Worm (Caenorhabditis elegans) whole organism, dauer: ENCODE results near the gene H43I07.1.
"Not testable (repeated sequence)": the region's sequence is repeated elsewhere in the genome, so short reads cannot be mapped to it uniquely, and the experiment has no call there.

Experiments
- unc-62 ChIP-seq: sonication (generic microtip); optimal IDR thresholded peaks from 2 replicates; lab custom pipeline; 2017; ENCODE audit warnings: missing biosample characterization, missing genetic modification reagents, missing genetic modification characterization

H43I07.1 gene

DNA sequence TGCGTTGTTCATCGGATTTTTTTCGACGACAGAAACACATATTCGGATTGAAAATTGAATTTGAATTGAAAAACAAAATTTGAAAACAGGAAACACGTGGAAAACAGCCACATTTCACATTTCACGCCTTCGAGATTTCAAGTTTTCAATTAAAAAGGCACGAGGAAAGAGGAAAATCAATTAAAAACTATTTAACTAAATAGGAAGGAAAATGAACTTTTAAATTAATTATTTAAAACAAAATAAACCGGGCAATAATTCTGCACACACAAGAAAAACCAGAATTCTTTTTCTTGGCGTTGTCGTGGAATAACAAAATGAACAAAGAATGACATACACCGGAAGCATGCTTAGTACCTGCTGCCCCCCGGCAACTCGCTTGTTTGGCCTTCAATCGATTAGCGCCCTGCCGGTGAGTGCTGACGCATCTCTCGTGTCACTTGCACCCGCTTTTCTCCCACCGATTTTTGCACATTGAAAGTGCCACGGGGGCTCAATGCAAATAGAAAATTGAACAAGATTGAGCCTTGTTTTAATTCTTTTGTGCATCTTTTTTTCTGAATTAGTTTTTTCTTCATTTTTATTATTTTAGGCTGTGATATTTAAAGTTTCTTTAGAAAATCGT lies 9.8 kb upstream of the H43I07.1 start, which contains the start of gene Y45G5AM.9:
Gene Y45G5AM.9, minus strand, starts transcription at position 51 of the 625 bp plus-strand sequence.
- TF ChIP-seq unc-62 (GFP tag; lab: Kevin White, UChicago), result no peak

DNA sequence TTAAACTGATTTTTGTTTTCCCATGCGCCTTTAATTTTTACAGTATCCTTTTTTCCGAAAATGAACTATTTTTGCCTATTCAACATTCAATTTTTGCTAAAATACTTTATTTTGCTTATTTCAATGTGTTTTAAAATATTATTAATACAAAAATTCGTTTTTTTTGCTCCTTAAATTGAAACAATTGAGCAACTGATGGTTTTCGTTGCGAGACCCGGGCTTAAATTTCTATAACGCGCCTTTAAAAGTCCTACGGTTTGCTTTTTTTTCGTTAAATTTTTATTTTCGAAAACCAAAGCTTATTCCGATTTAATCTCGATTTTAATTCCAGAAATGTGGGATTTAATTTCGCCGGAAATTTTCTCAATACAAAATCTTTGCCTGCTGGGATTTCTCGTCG lies 9.2 kb upstream of the H43I07.1 start, which contains the start of gene algn-5:
Gene algn-5, plus strand, starts transcription at position 295 of the 400 bp plus-strand sequence.
- TF ChIP-seq unc-62 (GFP tag; lab: Kevin White, UChicago), result no peak

DNA sequence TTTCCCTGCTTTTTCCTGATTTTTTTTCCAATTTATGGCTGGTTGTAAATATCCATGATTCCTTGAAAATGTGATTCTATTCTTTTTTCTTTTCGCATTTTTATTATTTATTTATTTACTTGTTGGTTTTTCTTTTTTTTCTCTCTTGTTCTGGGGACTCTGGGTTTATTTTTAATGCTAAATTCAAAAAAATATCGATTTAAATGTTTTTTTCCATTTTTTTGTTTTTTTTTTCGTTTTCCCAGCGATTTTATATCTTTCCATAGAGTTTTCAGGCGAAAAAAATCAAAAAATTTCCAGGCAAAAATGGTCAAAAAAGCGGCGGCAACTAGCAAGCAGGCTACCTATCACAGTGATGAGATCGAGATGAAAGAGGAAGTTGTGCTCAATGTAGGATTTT lies 5.3 kb upstream of the H43I07.1 start, which contains the start of gene rpac-40:
Gene rpac-40, plus strand, starts transcription at position 301 of the 400 bp plus-strand sequence.
- no peak for TF ChIP-seq unc-62 (GFP tag; lab: Kevin White, UChicago)

DNA sequence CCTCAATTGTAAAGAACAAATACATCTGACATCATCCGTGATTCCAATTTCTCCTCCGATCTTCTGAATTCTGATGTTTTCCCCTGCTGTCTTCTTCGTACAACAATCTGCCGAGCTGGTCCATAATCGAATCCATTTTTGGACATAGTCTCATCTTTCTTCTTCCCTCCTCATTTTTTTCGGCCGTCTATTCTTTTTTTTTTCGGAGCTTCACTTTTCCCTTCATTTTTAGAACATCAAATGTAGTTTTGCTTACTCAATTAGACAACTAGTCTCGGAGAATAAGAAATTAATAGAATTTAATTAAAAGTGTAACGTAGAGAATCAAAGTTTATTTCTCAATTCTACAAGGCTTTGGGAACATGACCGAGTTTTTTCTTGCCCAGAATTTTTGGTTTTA lies 7.0 kb downstream of the H43I07.1 start:
- no peak for TF ChIP-seq unc-62 (GFP tag; lab: Kevin White, UChicago)

DNA sequence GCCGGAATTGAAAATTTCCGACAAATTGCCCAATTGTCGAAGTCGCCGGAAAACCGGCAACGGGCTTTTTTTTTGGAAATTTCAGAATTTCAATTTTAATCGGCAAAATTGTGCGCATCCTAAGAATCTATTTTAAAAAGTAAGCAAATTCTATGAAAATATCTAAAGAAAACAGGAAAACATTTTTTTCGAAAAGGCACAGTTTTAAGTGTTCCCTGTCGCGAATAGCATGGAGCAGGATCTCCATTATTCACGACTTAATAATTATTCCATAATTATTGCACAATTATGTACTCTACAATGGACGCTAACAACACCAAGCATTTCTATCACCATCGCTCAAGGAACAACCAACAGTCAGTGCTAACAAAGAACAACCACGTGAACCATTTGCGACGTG lies 11.3 kb downstream of the H43I07.1 start, which contains the start of gene H43I07.4:
Gene H43I07.4, plus strand, starts transcription at position 301 of the 400 bp plus-strand sequence.
- TF ChIP-seq unc-62 (GFP tag; lab: Kevin White, UChicago), result not testable (repeated sequence)

DNA sequence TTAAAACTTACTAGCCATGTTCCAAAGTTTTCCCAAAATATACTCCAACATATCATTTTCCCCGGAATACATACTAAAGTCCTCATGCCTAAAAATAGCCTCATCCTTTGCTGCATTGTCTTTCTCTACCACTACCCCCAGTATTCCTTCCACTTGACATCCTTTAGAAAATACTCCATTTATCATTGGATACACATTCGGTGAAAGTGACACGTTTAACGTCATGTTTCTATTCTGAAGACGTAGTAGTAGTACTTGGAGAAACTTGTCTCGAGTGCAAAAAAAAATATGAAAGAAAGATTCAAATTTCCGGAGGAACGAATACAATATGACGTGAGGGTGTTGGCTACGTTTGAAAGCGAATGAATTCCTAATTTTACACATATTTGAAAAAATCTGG lies 12.4 kb downstream of the H43I07.1 start:
- no peak for TF ChIP-seq unc-62 (GFP tag; lab: Kevin White, UChicago)

DNA sequence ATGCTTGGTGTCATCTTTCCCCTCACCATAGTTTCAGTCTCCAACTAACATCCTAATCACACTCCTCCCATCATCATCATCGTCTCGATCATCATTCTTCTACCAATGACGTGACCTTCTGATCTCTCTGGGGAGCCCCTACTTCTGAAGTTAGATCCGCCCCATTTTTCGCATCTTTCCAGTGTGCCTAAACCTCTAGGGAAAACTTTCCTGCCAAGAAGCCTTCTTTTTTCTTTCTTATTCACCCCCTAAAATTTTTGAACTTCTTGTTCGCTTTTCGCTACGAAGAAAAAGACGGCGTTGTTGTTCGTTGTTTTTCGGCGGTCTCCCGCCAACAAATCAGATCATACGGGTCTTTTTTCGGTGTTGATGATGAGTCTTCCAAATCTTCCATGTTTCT lies 13.7 kb downstream of the H43I07.1 start:
- TF ChIP-seq unc-62 (GFP tag; lab: Kevin White, UChicago), result no peak

ce11 chrV:4219342-4219741 lies 14.8 kb downstream of the H43I07.1 start, which contains the start of gene nlp-9:
Gene nlp-9 (plus strand): TSS chrV:4219642.
- no peak for TF ChIP-seq unc-62 (GFP tag; lab: Kevin White, UChicago)

DNA sequence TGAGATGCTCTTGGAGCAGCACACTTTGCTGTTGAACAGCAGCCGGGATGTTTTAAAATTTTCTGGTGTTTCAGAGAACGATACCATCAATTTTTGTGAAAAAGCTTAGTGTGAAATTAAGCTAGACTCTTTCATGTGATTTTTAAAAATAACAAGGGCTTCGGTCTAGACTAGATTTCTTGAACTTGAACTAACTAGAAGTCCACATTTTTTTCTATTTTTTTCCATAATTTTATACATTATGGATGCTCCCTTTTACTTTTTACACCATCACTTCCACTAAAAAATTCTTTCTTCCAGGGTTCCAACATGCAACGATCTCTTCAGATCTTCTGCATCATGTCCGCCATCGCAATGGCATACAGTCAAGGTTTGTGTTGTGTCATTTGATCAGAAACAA lies 31.6 kb downstream of the H43I07.1 start, which contains the start of gene nlp-13:
Gene nlp-13, plus strand, starts transcription at position 301 of the 400 bp plus-strand sequence.
- no peak for TF ChIP-seq unc-62 (GFP tag; lab: Kevin White, UChicago)

- no peak for TF ChIP-seq unc-62 (GFP tag; lab: Kevin White, UChicago)
Observed at ce11 chrV:4240292-4240691, 35.8 kb downstream of the H43I07.1 start, which contains the start of gene srh-204. Gene srh-204 (minus strand): TSS chrV:4240392.

ce11 chrV:4241555-4241954 lies 37.0 kb downstream of the H43I07.1 start:
- no peak for TF ChIP-seq unc-62 (GFP tag; lab: Kevin White, UChicago)

ce11 chrV:4242431-4242830 lies 37.9 kb downstream of the H43I07.1 start, which contains the start of gene srt-12:
Gene srt-12 (minus strand): TSS chrV:4242531.
- no peak for TF ChIP-seq unc-62 (GFP tag; lab: Kevin White, UChicago)

ce11 chrV:4248359-4248758 lies 43.8 kb downstream of the H43I07.1 start:
- TF ChIP-seq unc-62 (GFP tag; lab: Kevin White, UChicago), result no peak

DNA sequence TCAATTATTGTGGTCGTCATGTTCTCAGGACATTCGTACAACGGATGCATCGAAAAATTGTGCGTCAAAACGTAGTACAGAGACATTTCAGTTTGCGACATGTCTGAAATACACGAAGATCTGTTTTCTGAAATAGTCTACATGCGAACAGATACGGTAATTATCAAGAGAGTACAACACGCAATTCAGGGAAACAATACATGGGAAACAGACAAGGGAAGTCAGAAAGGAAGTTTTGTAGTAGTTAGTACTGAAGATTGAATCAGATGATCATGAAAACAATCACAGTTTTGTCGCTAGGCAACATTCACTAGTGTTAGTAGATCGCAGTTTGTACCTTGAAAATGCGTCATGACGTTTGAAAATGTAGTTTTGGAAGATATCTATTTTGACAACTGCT lies 45.5 kb downstream of the H43I07.1 start, which contains the start of gene srt-13:
Gene srt-13, minus strand, starts transcription at position 101 of the 400 bp plus-strand sequence.
- no peak for TF ChIP-seq unc-62 (GFP tag; lab: Kevin White, UChicago)

DNA sequence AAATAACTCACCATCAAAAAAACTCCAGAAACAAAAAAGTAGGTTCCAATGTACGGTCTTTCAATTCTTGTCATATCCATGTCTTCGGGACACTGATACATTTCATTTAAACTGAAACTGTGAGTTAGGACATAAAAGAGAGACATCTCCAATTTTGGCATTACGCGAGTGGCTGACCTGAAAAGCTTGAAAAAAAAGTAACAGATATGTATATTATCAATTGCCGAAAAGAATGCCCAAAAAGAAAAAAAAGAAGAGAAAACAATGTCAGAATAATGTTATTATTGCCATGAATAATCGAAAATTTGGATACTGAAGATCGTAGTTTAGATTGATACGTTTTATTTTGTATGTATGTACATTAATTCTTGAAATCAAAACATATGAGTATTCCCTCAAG lies 52.0 kb downstream of the H43I07.1 start, which contains the start of gene srt-14:
Gene srt-14, minus strand, starts transcription at position 101 of the 400 bp plus-strand sequence.
- no peak for TF ChIP-seq unc-62 (GFP tag; lab: Kevin White, UChicago)
